Worm (Caenorhabditis elegans) whole organism, midembryonic: Measurements from ENCODE around the gene C01G12.5.

ENCODE experiments used
- T22C8.4 ChIP-seq: fragments of 200-800 bp; sonication (Bioruptor generic); IDR thresholded peaks from 2 replicates; pipeline ENCODE4 v1.3.6; 2022; ENCODE audit warnings: missing genetic modification characterization, missing compliant biosample characterization
- flt-1 ChIP-seq: fragments of 200-800 bp; sonication (Bioruptor generic); IDR thresholded peaks from 2 replicates; pipeline ENCODE4 v1.3.6; 2022; ENCODE audit warnings: missing genetic modification characterization, missing compliant biosample characterization
- med-1 ChIP-seq: sonication (generic microtip); optimal IDR thresholded peaks from 2 replicates; lab custom pipeline; 2017; ENCODE audit warnings: missing genetic modification characterization, mild to moderate bottlenecking, missing compliant biosample characterization, antibody characterized with exemption, missing genetic modification reagents; ENCODE audit not compliant: insufficient read depth
- tab-1 ChIP-seq: fragments of 200-800 bp; sonication (Bioruptor generic); IDR thresholded peaks from 2 replicates; pipeline ENCODE4 v1.3.6; 2022; ENCODE audit warnings: missing genetic modification characterization, missing compliant biosample characterization
- ztf-23 ChIP-seq: fragments of 200-800 bp; sonication (Bioruptor generic); IDR thresholded peaks from 2 replicates; pipeline ENCODE4 v1.3.6; 2022; ENCODE audit warnings: missing genetic modification reagents, missing genetic modification characterization, missing compliant biosample characterization

- TF ChIP-seq tab-1 (GFP tag; lab: Robert Waterston, UW): no peak
- TF ChIP-seq flt-1 (GFP tag; lab: Robert Waterston, UW): no peak
- no peak for TF ChIP-seq med-1 (GFP tag; lab: Kevin White, UChicago)
- no peak for TF ChIP-seq ztf-23
- no peak for TF ChIP-seq T22C8.4
Measured at ce11 chrII:14537728-14538127, 49.6 kb downstream of the C01G12.5 start, which contains the start of the genes clec-147 and C04H5.7.
